Fruit fly (Drosophila melanogaster): ENCODE measurements around the gene CG10359.

The CG10359 gene

DNA sequence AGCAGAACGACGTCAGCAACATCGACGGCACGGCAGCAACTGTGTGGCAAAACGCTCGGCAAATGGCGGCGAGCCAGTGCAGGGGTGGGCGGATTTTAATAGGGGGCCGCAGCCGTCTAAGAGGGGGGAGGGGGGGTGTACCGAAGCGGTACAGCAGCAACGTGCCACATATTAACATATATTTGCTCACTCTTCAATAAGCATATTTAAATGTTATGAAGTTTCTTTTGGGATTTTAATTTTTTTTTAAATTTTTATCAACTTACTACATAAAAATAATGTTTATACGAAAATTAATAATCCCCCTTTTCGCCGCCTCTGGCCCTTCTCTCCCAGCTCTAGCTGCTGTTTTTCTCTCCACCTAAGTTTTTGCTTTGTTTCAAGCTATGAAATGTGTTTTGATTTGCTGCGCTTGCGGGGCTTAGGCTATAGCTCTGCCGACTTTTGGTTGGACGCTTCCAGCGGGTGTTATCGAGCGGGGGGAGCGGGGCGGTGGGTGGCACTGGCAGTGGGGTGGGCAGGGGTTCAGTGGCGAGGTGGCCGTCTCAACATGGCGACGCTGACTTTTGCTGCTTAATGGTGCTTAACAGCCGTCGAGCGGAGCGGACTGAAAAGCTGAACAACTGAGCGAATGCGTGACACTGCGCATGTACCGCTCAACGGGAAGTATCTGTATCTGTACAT lies 20.6 kb downstream of the CG10359 start (continued):
- TF ChIP-seq fd59A (GFP tag; optimal IDR thresholded peaks at IDR 0.05) (peak; percentile 69), CG6854 (GFP tag; optimal IDR thresholded peaks at IDR 0.05) (no peak), fkh (GFP tag; optimal IDR thresholded peaks at IDR 0.05) (peak; percentile 11), net (GFP tag; optimal IDR thresholded peaks at IDR 0.05) (peak; percentile 72), ss (GFP tag; optimal IDR thresholded peaks at IDR 0.05) (peak; percentile 37 to 71), esn (GFP tag; optimal IDR thresholded peaks at IDR 0.05) (no peak), CG3919 (GFP tag; optimal IDR thresholded peaks at IDR 0.05) (peak; percentile 58), Smox (GFP tag; optimal IDR thresholded peaks at IDR 0.05) (no peak), achi (GFP tag; optimal IDR thresholded peaks at IDR 0.05) (peak; percentile 70), Met (GFP tag; optimal IDR thresholded peaks at IDR 0.05) (no peak), CG9139 (GFP tag; optimal IDR thresholded peaks at IDR 0.05) (no peak), CG11902 (GFP tag; optimal IDR thresholded peaks at IDR 0.05) (peak; percentile 10)

- TF ChIP-seq CG8632 (GFP tag; optimal IDR thresholded peaks at IDR 0.05) (peak; percentile 64), CG11762 (GFP tag; optimal IDR thresholded peaks at IDR 0.05; ENCODE audit: insufficient read depth) (peak; percentile 50), Hr4 (GFP tag; optimal IDR thresholded peaks at IDR 0.05) (peak; percentile 55), esn (GFP tag; optimal IDR thresholded peaks at IDR 0.05) (peak; percentile 56), OdsH (GFP tag; optimal IDR thresholded peaks at IDR 0.05) (peak; percentile 48), Lpt (GFP tag; optimal IDR thresholded peaks at IDR 0.05) (peak; percentile 29), dac (GFP tag; optimal IDR thresholded peaks at IDR 0.05) (peak; percentile 8), CG10631 (GFP tag; optimal IDR thresholded peaks at IDR 0.05) (peak; percentile 57), ss (GFP tag; optimal IDR thresholded peaks at IDR 0.05) (peak; percentile 49 to 65), Eip93F (GFP tag; optimal IDR thresholded peaks at IDR 0.05) (no peak), Hr38 (GFP tag; optimal IDR thresholded peaks at IDR 0.05) (no peak), CG7368 (GFP tag; optimal IDR thresholded peaks at IDR 0.05) (peak; percentile 26), Ets21C (GFP tag; optimal IDR thresholded peaks at IDR 0.05) (no peak), CG31627 (GFP tag; optimal IDR thresholded peaks at IDR 0.05) (no peak), acj6 (GFP tag; optimal IDR thresholded peaks at IDR 0.05) (peak; percentile 33), CG8319 (GFP tag; optimal IDR thresholded peaks at IDR 0.05) (peak; percentile 39), achi (GFP tag; optimal IDR thresholded peaks at IDR 0.05) (peak; percentile 64), fkh (GFP tag; optimal IDR thresholded peaks at IDR 0.05) (no peak), CG34406 (GFP tag; optimal IDR thresholded peaks at IDR 0.05) (peak; percentile 65), fd85E (GFP tag; optimal IDR thresholded peaks at IDR 0.05) (no peak), net (GFP tag; optimal IDR thresholded peaks at IDR 0.05) (peak; percentile 55), eg (GFP tag; IDR thresholded peaks at IDR 0.05) (peak; percentile 82; the same call in 2 of the 3 replicates), Hr39 (GFP tag; optimal IDR thresholded peaks at IDR 0.05) (no peak), CG8119 (GFP tag; IDR thresholded peaks at IDR 0.05) (peak; percentile 86), Ets96B (tag; optimal IDR thresholded peaks at IDR 0.05) (peak; percentile 80), lz (GFP tag; optimal IDR thresholded peaks at IDR 0.05) (peak; percentile 13), Sox15 (GFP tag; optimal IDR thresholded peaks at IDR 0.05) (no peak), CG11902 (GFP tag; optimal IDR thresholded peaks at IDR 0.05) (no peak), CG16779 (tag; optimal IDR thresholded peaks at IDR 0.05) (peak; percentile 62), CG9139 (GFP tag; optimal IDR thresholded peaks at IDR 0.05) (peak; percentile 32), svp (GFP tag) (peak; percentile 71), spab (GFP tag; optimal IDR thresholded peaks at IDR 0.05) (peak; percentile 64), Blimp-1 (GFP tag; optimal IDR thresholded peaks at IDR 0.05) (peak; percentile 71), salr (GFP tag; optimal IDR thresholded peaks at IDR 0.05) (peak in 1 of 2 experiments; percentile 39), CG4318 (GFP tag; optimal IDR thresholded peaks at IDR 0.05) (peak; percentile 34), CG11294 (GFP tag; IDR thresholded peaks at IDR 0.05) (0 out of 2 replicates have a peak, but pooled peaks have one; percentile 18), topi (GFP tag; optimal IDR thresholded peaks at IDR 0.05) (peak; percentile 45), CG6276 (GFP tag; optimal IDR thresholded peaks at IDR 0.05) (peak; percentile 79), vri (GFP tag; optimal IDR thresholded peaks at IDR 0.05) (peak; percentile 17), Met (GFP tag; optimal IDR thresholded peaks at IDR 0.05) (peak; percentile 47), CG1621 (tag; optimal IDR thresholded peaks at IDR 0.05) (peak; percentile 42), CG6792 (GFP tag; optimal IDR thresholded peaks at IDR 0.05) (peak; percentile 65), CG3032 (tag; optimal IDR thresholded peaks at IDR 0.05) (peak; percentile 73)
These were observed 22.2 kb downstream of the CG10359 start for dm6 chr3L:3634107-3634737.
